Worm (Caenorhabditis elegans) whole organism, late embryonic: ENCODE measurements around the gene moma-1.

Source experiments
- C08G9.2 ChIP-seq: sonication (generic microtip); optimal IDR thresholded peaks from 2 replicates; lab custom pipeline; 2016; ENCODE audit warnings: mild to moderate bottlenecking, missing genetic modification characterization, moderate library complexity, missing compliant biosample characterization
- F13H6.1 ChIP-seq: sonication (generic microtip); optimal IDR thresholded peaks from 2 replicates; lab custom pipeline; 2016; ENCODE audit warnings: missing genetic modification characterization, missing compliant biosample characterization
- K02D7.2 ChIP-seq: sonication (generic microtip); optimal IDR thresholded peaks from 2 replicates; lab custom pipeline; 2017; ENCODE audit warnings: mild to moderate bottlenecking, missing genetic modification characterization, missing compliant biosample characterization
- K09A11.1 ChIP-seq: sonication (generic microtip); optimal IDR thresholded peaks from 2 replicates; lab custom pipeline; 2017; ENCODE audit warnings: antibody characterized with exemption, mild to moderate bottlenecking, missing genetic modification characterization, missing compliant biosample characterization; ENCODE audit not compliant: insufficient read depth
- ceh-18 ChIP-seq: sonication (generic microtip); optimal IDR thresholded peaks from 2 replicates; lab custom pipeline; 2016; ENCODE audit warnings: missing genetic modification characterization, missing compliant biosample characterization
- ceh-19 ChIP-seq: fragments of 200-800 bp; sonication (Bioruptor generic); optimal IDR thresholded peaks from 2 replicates; lab custom pipeline; 2018; ENCODE audit warnings: mild to moderate bottlenecking, missing genetic modification characterization, missing compliant biosample characterization
- ceh-2 ChIP-seq: sonication (generic microtip); optimal IDR thresholded peaks from 2 replicates; lab custom pipeline; 2016; ENCODE audit warnings: missing genotype, missing genetic modification characterization, missing compliant biosample characterization
- ceh-22 ChIP-seq: sonication (generic microtip); optimal IDR thresholded peaks from 2 replicates; lab custom pipeline; 2017; ENCODE audit warnings: missing biosample characterization, missing genetic modification characterization
- ceh-31 ChIP-seq: sonication (generic microtip); optimal IDR thresholded peaks from 2 replicates; lab custom pipeline; 2016; ENCODE audit warnings: missing genetic modification characterization, missing compliant biosample characterization
- ceh-45 ChIP-seq: fragments of 200-800 bp; sonication (Bioruptor generic); IDR thresholded peaks from 2 replicates; pipeline ENCODE4 v1.3.6; 2022; ENCODE audit warnings: missing genetic modification reagents, missing genetic modification characterization, missing compliant biosample characterization
- ceh-48 ChIP-seq: sonication (generic microtip); optimal IDR thresholded peaks from 2 replicates; lab custom pipeline; 2016; ENCODE audit warnings: missing genetic modification characterization, inconsistent platforms, missing compliant biosample characterization
- ceh-6 ChIP-seq: fragments of 200-800 bp; sonication (Bioruptor generic); optimal IDR thresholded peaks from 2 replicates; lab custom pipeline; 2018; ENCODE audit warnings: mild to moderate bottlenecking, missing genetic modification characterization, missing compliant biosample characterization
- che-1 ChIP-seq: sonication (generic microtip); optimal IDR thresholded peaks from 2 replicates; lab custom pipeline; 2016; ENCODE audit warnings: mild to moderate bottlenecking, missing genetic modification characterization, missing compliant biosample characterization
- dmd-4 ChIP-seq: sonication (generic microtip); optimal IDR thresholded peaks from 2 replicates; lab custom pipeline; 2016; ENCODE audit warnings: borderline replicate concordance, missing genetic modification characterization, missing compliant biosample characterization
- dve-1 ChIP-seq: sonication (generic microtip); optimal IDR thresholded peaks from 2 replicates; lab custom pipeline; 2017; ENCODE audit warnings: antibody characterized with exemption, mild to moderate bottlenecking, missing genetic modification characterization, missing compliant biosample characterization
- elt-2 ChIP-seq: sonication (generic microtip); optimal IDR thresholded peaks from 2 replicates; lab custom pipeline; 2016; ENCODE audit warnings: missing genetic modification reagents, missing genetic modification characterization, missing compliant biosample characterization
- fax-1 ChIP-seq: sonication (generic microtip); optimal IDR thresholded peaks from 2 replicates; lab custom pipeline; 2016; ENCODE audit warnings: missing genotype, missing genetic modification characterization, missing compliant biosample characterization
- hlh-15 ChIP-seq: sonication (generic microtip); optimal IDR thresholded peaks from 2 replicates; lab custom pipeline; 2016; ENCODE audit warnings: missing genetic modification characterization, missing compliant biosample characterization
- hlh-30 ChIP-seq: sonication (generic microtip); optimal IDR thresholded peaks from 2 replicates; lab custom pipeline; 2017; ENCODE audit warnings: antibody characterized with exemption, missing genetic modification characterization, missing compliant biosample characterization; ENCODE audit not compliant: insufficient read depth
- lin-11 ChIP-seq: fragments of 200-800 bp; sonication (Bioruptor generic); optimal IDR thresholded peaks from 2 replicates; lab custom pipeline; 2018; ENCODE audit warnings: mild to moderate bottlenecking, missing genetic modification characterization, missing compliant biosample characterization
- madf-2 ChIP-seq: sonication (generic microtip); optimal IDR thresholded peaks from 2 replicates; lab custom pipeline; 2017; ENCODE audit warnings: missing genetic modification characterization, missing compliant biosample characterization
- nfya-1 ChIP-seq: sonication (generic microtip); optimal IDR thresholded peaks from 2 replicates; lab custom pipeline; 2017; ENCODE audit warnings: missing genetic modification characterization, mild to moderate bottlenecking, missing compliant biosample characterization, antibody characterized with exemption, moderate library complexity
- nhr-11 ChIP-seq: fragments of 150-350 bp; optimal IDR thresholded peaks from 2 replicates; lab custom pipeline; 2014; ENCODE audit warnings: missing biosample characterization, missing genetic modification characterization
- pag-3 ChIP-seq: sonication (generic microtip); optimal IDR thresholded peaks from 2 replicates; lab custom pipeline; 2016; ENCODE audit warnings: missing compliant biosample characterization, missing genetic modification characterization, borderline replicate concordance
- pat-9 ChIP-seq: fragments of 200-800 bp; sonication (Bioruptor generic); optimal IDR thresholded peaks from 2 replicates; lab custom pipeline; 2018; ENCODE audit warnings: mild to moderate bottlenecking, missing genetic modification characterization, moderate library complexity, missing compliant biosample characterization
- pha-2 ChIP-seq: sonication (generic microtip); optimal IDR thresholded peaks from 2 replicates; lab custom pipeline; 2017; ENCODE audit warnings: mild to moderate bottlenecking, missing genetic modification characterization, missing compliant biosample characterization
- pqm-1 ChIP-seq: sonication (generic microtip); optimal IDR thresholded peaks from 2 replicates; lab custom pipeline; 2016; ENCODE audit warnings: missing genetic modification characterization, missing compliant biosample characterization
- pros-1 ChIP-seq: fragments of 150-350 bp; optimal IDR thresholded peaks from 2 replicates; lab custom pipeline; 2014; ENCODE audit warnings: missing biosample characterization, missing genetic modification reagents, missing genetic modification characterization
- ref-2 ChIP-seq: sonication (generic microtip); optimal IDR thresholded peaks from 2 replicates; lab custom pipeline; 2016; ENCODE audit warnings: missing genetic modification characterization, missing compliant biosample characterization
- rnt-1 ChIP-seq: sonication (generic microtip); optimal IDR thresholded peaks from 2 replicates; lab custom pipeline; 2016; ENCODE audit warnings: missing genetic modification characterization, missing compliant biosample characterization
- sox-2 ChIP-seq: fragments of 200-800 bp; sonication (Bioruptor generic); IDR thresholded peaks from 2 replicates; pipeline ENCODE4 v1.3.6; 2022; ENCODE audit warnings: missing genetic modification reagents, missing genetic modification characterization, missing compliant biosample characterization
- sox-4 ChIP-seq: sonication (generic microtip); optimal IDR thresholded peaks from 2 replicates; lab custom pipeline; 2017; ENCODE audit warnings: mild to moderate bottlenecking, missing genetic modification characterization, inconsistent platforms, missing compliant biosample characterization
- syd-9 ChIP-seq: sonication (generic microtip); optimal IDR thresholded peaks from 2 replicates; lab custom pipeline; 2016; ENCODE audit warnings: mild to moderate bottlenecking, missing genetic modification characterization, moderate library complexity, missing compliant biosample characterization
- ttx-3 ChIP-seq: sonication (generic microtip); optimal IDR thresholded peaks from 2 replicates; lab custom pipeline; 2016; ENCODE audit warnings: missing genetic modification reagents, missing genetic modification characterization, missing compliant biosample characterization
- unc-55 ChIP-seq: sonication (generic microtip); optimal IDR thresholded peaks from 2 replicates; lab custom pipeline; 2017; ENCODE audit warnings: missing biosample characterization, missing genetic modification reagents, missing genetic modification characterization
- zip-5 ChIP-seq: sonication (generic microtip); optimal IDR thresholded peaks from 2 replicates; lab custom pipeline; 2016; ENCODE audit warnings: missing genetic modification characterization, missing compliant biosample characterization

The moma-1 gene

ce11 chrIII:832855-833504 lies 19.2 kb downstream of the moma-1 start, which contains the start of gene zip-2:
Gene zip-2 (plus strand): TSS chrIII:832982.
- TF ChIP-seq elt-2 (peak; percentile 27), ttx-3 (tag; lab: Kevin White, UChicago) (no peak), pag-3 (tag; lab: Kevin White, UChicago) (no peak)

ce11 chrIII:831961-832360 lies 20.2 kb downstream of the moma-1 start, which contains the start of gene ceeh-1:
Gene ceeh-1 (minus strand): TSS chrIII:832277.
- TF ChIP-seq rnt-1 (tag; lab: Kevin White, UChicago) (no peak), zip-5 (tag; lab: Kevin White, UChicago) (no peak), ceh-31 (no peak), sox-4 (tag; lab: Kevin White, UChicago) (no peak), syd-9 (tag; lab: Kevin White, UChicago) (no peak), unc-55 (GFP tag; lab: Kevin White, UChicago) (no peak), C08G9.2 (no peak), ceh-45 (GFP tag; lab: Robert Waterston, UW) (no peak), nfya-1 (tag; lab: Kevin White, UChicago) (no peak), pat-9 (tag; lab: Kevin White, UChicago) (no peak), ceh-6 (GFP tag; lab: Kevin White, UChicago) (no peak), ceh-48 (no peak), lin-11 (tag; lab: Kevin White, UChicago) (no peak), madf-2 (tag; lab: Kevin White, UChicago) (no peak), dmd-4 (tag; lab: Kevin White, UChicago) (no peak)

DNA sequence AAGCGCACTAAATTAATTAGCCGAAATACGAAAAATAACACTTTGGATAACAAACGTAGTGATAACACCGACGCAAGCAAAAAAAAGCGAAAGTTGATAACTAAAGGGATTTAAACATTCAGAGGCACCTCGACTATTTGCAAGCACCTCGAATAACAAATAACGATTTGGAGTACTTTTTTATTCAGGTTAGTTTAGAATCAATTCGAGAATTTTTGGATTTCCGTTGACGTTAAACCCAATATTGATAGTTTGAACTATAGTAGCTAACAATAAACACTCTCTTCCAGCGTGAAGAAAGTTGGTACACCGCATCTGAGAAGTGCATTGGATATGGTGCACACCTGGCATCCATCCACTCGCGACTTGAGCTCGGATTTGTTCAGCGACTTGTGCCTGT lies 26.9 kb downstream of the moma-1 start:
- TF ChIP-seq ceh-22 (tag; lab: Kevin White, UChicago) (no peak), lin-11 (tag; lab: Kevin White, UChicago) (no peak), pqm-1 (tag; lab: Kevin White, UChicago) (no peak), sox-2 (no peak), che-1 (tag; lab: Kevin White, UChicago) (no peak), K02D7.2 (no peak), F13H6.1 (no peak), pha-2 (no peak), hlh-30 (no peak)

- TF ChIP-seq dve-1 (tag; lab: Kevin White, UChicago) (no peak), ceh-18 (tag; lab: Kevin White, UChicago) (peak; percentile 28)
Observed at ce11 chrIII:822546-823272, 29.5 kb downstream of the moma-1 start, which contains the start of gene clec-149. Gene clec-149 (plus strand): TSS chrIII:823222.

DNA sequence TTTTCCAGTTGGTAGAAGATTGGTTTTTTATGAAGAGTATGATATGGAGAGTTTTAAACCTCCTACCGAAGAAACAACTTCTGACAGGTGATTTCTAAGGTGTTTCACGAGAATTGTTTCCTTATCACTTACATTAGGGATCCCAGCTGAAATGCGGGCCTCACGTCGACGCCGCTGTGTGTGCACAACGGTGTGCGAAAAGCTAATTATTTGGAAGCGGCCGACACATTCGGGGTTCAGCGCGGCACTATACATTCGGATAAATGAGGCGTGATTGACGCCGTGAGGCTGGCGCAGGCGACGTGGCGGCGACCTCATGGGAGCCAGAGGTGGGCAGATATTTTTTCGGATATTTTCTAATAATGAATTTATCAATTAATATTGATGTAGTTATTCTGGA lies 32.9 kb downstream of the moma-1 start:
- TF ChIP-seq pag-3 (tag; lab: Kevin White, UChicago) (no peak), elt-2 (no peak), ref-2 (no peak), unc-55 (GFP tag; lab: Kevin White, UChicago) (no peak), hlh-15 (tag; lab: Kevin White, UChicago) (no peak), nhr-11 (tag; lab: Kevin White, UChicago) (no peak), syd-9 (tag; lab: Kevin White, UChicago) (no peak), K09A11.1 (tag; lab: Kevin White, UChicago) (no peak), pros-1 (tag; lab: Kevin White, UChicago) (no peak), C08G9.2 (no peak), ceh-2 (tag; lab: Kevin White, UChicago) (no peak), fax-1 (tag; lab: Kevin White, UChicago) (no peak), hlh-30 (no peak), ttx-3 (tag; lab: Kevin White, UChicago) (no peak), sox-4 (tag; lab: Kevin White, UChicago) (no peak), ceh-19 (GFP tag; lab: Kevin White, UChicago) (no peak), ceh-18 (tag; lab: Kevin White, UChicago) (no peak), K02D7.2 (no peak), rnt-1 (tag; lab: Kevin White, UChicago) (no peak), ceh-22 (tag; lab: Kevin White, UChicago) (no peak)
